Fruit fly (Drosophila melanogaster): ENCODE data around the gene ben.

DNA sequence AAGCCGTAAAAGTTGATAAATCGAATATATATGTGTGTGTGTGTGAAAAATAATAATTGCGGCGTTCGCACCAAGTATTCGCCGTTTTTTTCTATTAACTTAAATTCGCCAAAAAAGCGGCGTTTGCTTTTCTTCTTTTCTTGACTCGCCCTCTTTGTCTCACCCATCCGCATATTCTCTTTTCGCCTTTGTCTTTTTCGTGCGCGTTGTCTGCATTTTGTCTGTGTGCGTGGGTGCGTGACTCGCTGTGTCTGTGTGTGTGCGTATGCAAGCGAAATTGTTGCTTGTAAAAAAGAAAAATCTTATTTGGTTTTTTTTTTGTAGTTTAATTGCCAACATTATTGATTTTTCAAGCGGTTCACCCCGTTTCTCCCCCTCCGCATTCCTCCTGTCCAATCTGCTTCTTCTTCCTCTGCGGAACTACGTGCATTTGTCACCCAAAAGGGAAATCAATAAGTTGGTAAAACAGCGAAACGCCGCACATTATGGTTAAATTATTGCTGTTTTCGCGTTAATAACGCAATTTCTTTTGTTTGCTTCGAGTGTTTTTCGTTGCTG lies 658 bp downstream of the ben start:
- TF ChIP-seq Myc (optimal IDR thresholded peaks at IDR 0.05) (no peak), Sin3A (optimal IDR thresholded peaks at IDR 0.05) (no peak), psq (optimal IDR thresholded peaks at IDR 0.05) (no peak), h (optimal IDR thresholded peaks at IDR 0.05) (no peak), ttk (optimal IDR thresholded peaks at IDR 0.05) (no peak), insv (optimal IDR thresholded peaks at IDR 0.05) (no peak)
